Fruit fly (Drosophila melanogaster): ENCODE measurements around the gene ArgRS-m.
A peak's percentile ranks its signal among the peaks of the same experiment; 100 is the strongest.

Gene ArgRS-m

dm6 chr3R:7895457-7895856 is 8.6 kb downstream of the ArgRS-m start:
- TF ChIP-seq CG3919 (GFP tag; optimal IDR thresholded peaks at IDR 0.05) = no peak
- peak; percentile 84 for TF ChIP-seq dac (GFP tag; optimal IDR thresholded peaks at IDR 0.05)
- no peak for TF ChIP-seq salr (GFP tag; optimal IDR thresholded peaks at IDR 0.05)
- TF ChIP-seq cyc (GFP tag; optimal IDR thresholded peaks at IDR 0.05) = peak; percentile 55
- TF ChIP-seq Hr38 (GFP tag; optimal IDR thresholded peaks at IDR 0.05) = no peak
- peak; percentile 97 for TF ChIP-seq eg (GFP tag; IDR thresholded peaks at IDR 0.05)
- TF ChIP-seq CG6808 (GFP tag; optimal IDR thresholded peaks at IDR 0.05) = no peak
- no peak for TF ChIP-seq Met (GFP tag; optimal IDR thresholded peaks at IDR 0.05)
- TF ChIP-seq CG10631 (GFP tag; optimal IDR thresholded peaks at IDR 0.05) = peak; percentile 82
- TF ChIP-seq CG31627 (GFP tag; optimal IDR thresholded peaks at IDR 0.05) = no peak
- TF ChIP-seq net (GFP tag; optimal IDR thresholded peaks at IDR 0.05) = peak; percentile 86
- no peak for TF ChIP-seq CG6792 (GFP tag; optimal IDR thresholded peaks at IDR 0.05)
- TF ChIP-seq Hr39 (GFP tag; optimal IDR thresholded peaks at IDR 0.05) = no peak
- peak; percentile 89 for TF ChIP-seq CG10669 (GFP tag; optimal IDR thresholded peaks at IDR 0.05)
- peak; percentile 55 for TF ChIP-seq fkh (GFP tag; optimal IDR thresholded peaks at IDR 0.05)
- peak; percentile 89 for TF ChIP-seq Gug (GFP tag; IDR thresholded peaks at IDR 0.05)
- TF ChIP-seq topi (GFP tag; optimal IDR thresholded peaks at IDR 0.05) = peak; percentile 49
- TF ChIP-seq Blimp-1 (GFP tag; optimal IDR thresholded peaks at IDR 0.05) = no peak
- TF ChIP-seq Ets96B (tag; optimal IDR thresholded peaks at IDR 0.05) = peak; percentile 91
- peak; percentile 83 for TF ChIP-seq spab (GFP tag; optimal IDR thresholded peaks at IDR 0.05)
- TF ChIP-seq Sox15 (GFP tag; optimal IDR thresholded peaks at IDR 0.05) = peak; percentile 55
- TF ChIP-seq Sox14 (GFP tag; optimal IDR thresholded peaks at IDR 0.05) = no peak
- peak; percentile 86 for TF ChIP-seq pdm3 (GFP tag; optimal IDR thresholded peaks at IDR 0.05)
- TF ChIP-seq fd85E (GFP tag; optimal IDR thresholded peaks at IDR 0.05) = peak; percentile 64
- no peak for TF ChIP-seq CG4318 (GFP tag; optimal IDR thresholded peaks at IDR 0.05)
- TF ChIP-seq CG8632 (GFP tag; optimal IDR thresholded peaks at IDR 0.05) = peak; percentile 83
- TF ChIP-seq CG11902 (GFP tag; optimal IDR thresholded peaks at IDR 0.05) = peak; percentile 69
- no peak for TF ChIP-seq Smox (GFP tag; optimal IDR thresholded peaks at IDR 0.05)
- peak; percentile 85 for TF ChIP-seq CG8319 (GFP tag; optimal IDR thresholded peaks at IDR 0.05)
- peak; percentile 94 for TF ChIP-seq Lpt (GFP tag; optimal IDR thresholded peaks at IDR 0.05)
- TF ChIP-seq CG32006 (GFP tag; optimal IDR thresholded peaks at IDR 0.05) = peak; percentile 92
- no peak for TF ChIP-seq CG9139 (GFP tag; optimal IDR thresholded peaks at IDR 0.05)
- peak; percentile 62 for TF ChIP-seq lz (GFP tag; optimal IDR thresholded peaks at IDR 0.05)
- peak; percentile 82 for TF ChIP-seq CG34406 (GFP tag; optimal IDR thresholded peaks at IDR 0.05)
- no peak for TF ChIP-seq svp (GFP tag)
- TF ChIP-seq CG6854 (GFP tag; optimal IDR thresholded peaks at IDR 0.05) = peak; percentile 36
- peak; percentile 83 for TF ChIP-seq CG1621 (tag; optimal IDR thresholded peaks at IDR 0.05)
- TF ChIP-seq Eip78C (GFP tag) = peak; percentile 98
- no peak for TF ChIP-seq CG16779 (tag; optimal IDR thresholded peaks at IDR 0.05)
- TF ChIP-seq CG11294 (GFP tag; IDR thresholded peaks at IDR 0.05) = peak; percentile 81
- no peak for TF ChIP-seq Ets21C (GFP tag; optimal IDR thresholded peaks at IDR 0.05)
- peak; percentile 98 for TF ChIP-seq CG15336 (GFP tag; IDR thresholded peaks at IDR 0.05)
- TF ChIP-seq CG6276 (GFP tag; optimal IDR thresholded peaks at IDR 0.05) = no peak
- peak; percentile 75 for TF ChIP-seq acj6 (GFP tag; optimal IDR thresholded peaks at IDR 0.05)
- TF ChIP-seq ss (GFP tag; optimal IDR thresholded peaks at IDR 0.05) = no peak
- TF ChIP-seq CG6163 (GFP tag; IDR thresholded peaks at IDR 0.05) = peak; percentile 95
- TF ChIP-seq dsx (GFP tag; optimal IDR thresholded peaks at IDR 0.05; ENCODE audit: poor library complexity, severe bottlenecking) = peak; percentile 96
- peak; percentile 36 for TF ChIP-seq esn (GFP tag; optimal IDR thresholded peaks at IDR 0.05)
- TF ChIP-seq CG8119 (GFP tag; IDR thresholded peaks at IDR 0.05) = peak; percentile 96
- TF ChIP-seq Sox102F (GFP tag; optimal IDR thresholded peaks at IDR 0.05) = no peak
- peak; percentile 88 for TF ChIP-seq CG11762 (GFP tag; optimal IDR thresholded peaks at IDR 0.05; ENCODE audit: insufficient read depth)
- TF ChIP-seq vri (GFP tag; optimal IDR thresholded peaks at IDR 0.05) = no peak
- peak; percentile 85 for TF ChIP-seq achi (GFP tag; optimal IDR thresholded peaks at IDR 0.05)

All from whole organism, prepupa.